Worm (Caenorhabditis elegans): Measurements from ENCODE around the gene cpf-1.

Gene cpf-1

DNA sequence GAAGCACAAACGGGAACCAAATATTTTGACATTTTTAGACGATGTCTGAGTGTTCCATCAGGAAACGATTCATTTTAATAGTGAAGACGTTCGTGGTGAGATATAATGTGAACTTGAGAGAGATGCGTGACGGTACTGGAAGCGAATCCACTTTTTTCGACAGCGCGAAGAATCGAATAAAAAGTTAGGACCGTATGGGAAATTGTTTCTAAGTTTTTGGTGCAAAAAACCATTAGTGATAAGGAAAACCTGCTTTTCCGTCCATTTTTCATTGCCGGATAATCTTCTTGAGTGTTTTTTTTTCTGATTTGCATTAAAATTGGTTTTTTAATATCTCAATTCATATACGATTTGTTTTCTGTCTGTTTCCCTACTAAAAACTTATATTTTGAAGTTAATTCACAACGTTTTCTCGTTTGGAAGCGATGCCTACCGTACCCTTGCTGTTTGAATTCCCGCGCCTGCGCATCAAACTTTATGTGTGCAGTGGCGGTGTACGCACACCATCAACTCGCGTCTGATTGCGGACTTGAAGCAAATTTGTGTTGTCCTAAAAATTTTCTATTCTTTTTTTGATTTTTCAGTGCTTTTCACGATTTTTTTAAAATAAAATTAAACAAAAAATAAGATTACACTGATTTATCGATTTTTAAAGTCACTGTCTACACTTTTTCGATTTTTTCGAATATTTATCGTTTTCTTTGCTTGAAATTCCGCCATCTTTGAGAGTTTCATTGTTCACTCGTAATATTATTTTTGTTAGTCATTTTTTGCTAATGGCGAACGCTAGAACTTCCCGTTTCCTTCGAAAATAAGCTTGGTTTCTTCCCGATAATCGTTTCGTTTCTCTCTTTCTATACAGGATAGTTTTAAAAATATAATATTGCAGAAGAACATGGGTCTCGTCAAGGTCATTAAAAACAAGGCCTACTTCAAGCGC is 32.9 kb downstream of the cpf-1 start, which contains the start of the genes col-38 and rpl-5 (continued):
- TF ChIP-seq nhr-120 (GFP tag; IDR thresholded peaks at IDR 0.05) = no peak
- TF ChIP-seq hmg-20 (GFP tag; IDR thresholded peaks at IDR 0.05) = no peak
- peak; percentile 83 for TF ChIP-seq pbrm-1 (GFP tag; IDR thresholded peaks at IDR 0.05)
- TF ChIP-seq attf-6 (GFP tag; IDR thresholded peaks at IDR 0.05) = no peak
- TF ChIP-seq snpc-1.1 (tag; optimal IDR thresholded peaks at IDR 0.05; ENCODE audit: insufficient read depth) = peak; percentile 69
- peak; percentile 96 for TF ChIP-seq F23B12.7 (tag; optimal IDR thresholded peaks at IDR 0.05; ENCODE audit: insufficient read depth)
- TF ChIP-seq ceh-91 (GFP tag; IDR thresholded peaks at IDR 0.05) = peak; percentile 72
- TF ChIP-seq nfyb-1 (GFP tag; IDR thresholded peaks at IDR 0.05) = 0 out of 2 replicates have a peak, but pooled peaks have one; percentile 59
- TF ChIP-seq ceh-27 (GFP tag; optimal IDR thresholded peaks at IDR 0.05) = peak; percentile 83
- TF ChIP-seq mcd-1 (GFP tag; IDR thresholded peaks at IDR 0.05) = peak; percentile 90
- no peak for TF ChIP-seq chd-7 (tag; optimal IDR thresholded peaks at IDR 0.05)
- TF ChIP-seq lir-1 (GFP tag; conservative IDR thresholded peaks at IDR 0.05) = no peak
- no peak for TF ChIP-seq bed-2 (GFP tag; IDR thresholded peaks at IDR 0.05)
- peak; percentile 83 for TF ChIP-seq dox-1 (GFP tag; IDR thresholded peaks at IDR 0.05)
- TF ChIP-seq efl-1 (GFP tag; optimal IDR thresholded peaks at IDR 0.05) = peak; percentile 88
- TF ChIP-seq F55B11.4 (tag; optimal IDR thresholded peaks at IDR 0.05; ENCODE audit: borderline replicate concordance, insufficient read depth) = no peak
- peak; percentile 69 to 83 for TF ChIP-seq let-607 (tag; optimal IDR thresholded peaks at IDR 0.05)
- peak; percentile 16 for TF ChIP-seq unc-130 (GFP tag; optimal IDR thresholded peaks at IDR 0.05)
- TF ChIP-seq gei-17 (GFP tag; optimal IDR thresholded peaks at IDR 0.05) = no peak
- TF ChIP-seq ccch-3 (GFP tag; optimal IDR thresholded peaks at IDR 0.05) = no peak
- peak; percentile 37 for TF ChIP-seq snpc-4 (GFP tag; optimal IDR thresholded peaks at IDR 0.05)
- TF ChIP-seq snpc-4 (tag; optimal IDR thresholded peaks at IDR 0.05) = peak; percentile 36 to 75 (median 56)
- TF ChIP-seq rpc-1 (optimal IDR thresholded peaks at IDR 0.05) = no peak
- no peak for TF ChIP-seq rpc-1 (tag; optimal IDR thresholded peaks at IDR 0.05)
- peak; percentile 56 for TF ChIP-seq athp-1 (tag; optimal IDR thresholded peaks at IDR 0.05)
- no peak for TF ChIP-seq B0261.1 (tag; optimal IDR thresholded peaks at IDR 0.05)
- no peak for TF ChIP-seq cebp-2 (GFP tag; IDR thresholded peaks at IDR 0.05)
- no peak for TF ChIP-seq C06A6.2 (GFP tag; conservative IDR thresholded peaks at IDR 0.05)
- TF ChIP-seq snpc-3.4 (tag; optimal IDR thresholded peaks at IDR 0.05) = peak; percentile 79
- no peak for TF ChIP-seq unc-62 (GFP tag; optimal IDR thresholded peaks at IDR 0.05)
- TF ChIP-seq madf-10 (tag; optimal IDR thresholded peaks at IDR 0.05) = peak; percentile 30
- TF ChIP-seq lsy-27 (tag; optimal IDR thresholded peaks at IDR 0.05; ENCODE audit: borderline replicate concordance, insufficient read depth) = no peak
- no peak for TF ChIP-seq F39B2.1 (GFP tag; IDR thresholded peaks at IDR 0.05)
- peak; percentile 31 for TF ChIP-seq nhr-90 (tag; optimal IDR thresholded peaks at IDR 0.05)
- no peak for TF ChIP-seq T26A5.8 (tag; optimal IDR thresholded peaks at IDR 0.05)
- no peak for TF ChIP-seq F57A8.1 (GFP tag; optimal IDR thresholded peaks at IDR 0.05)
- peak; percentile 91 for TF ChIP-seq snpc-1.3 (tag; optimal IDR thresholded peaks at IDR 0.05; ENCODE audit: insufficient read depth)
- TF ChIP-seq Y56A3A.18 (GFP tag; IDR thresholded peaks at IDR 0.05) = no peak
- TF ChIP-seq zfh-2 (GFP tag; conservative IDR thresholded peaks at IDR 0.05) = no peak
- peak; percentile 79 for TF ChIP-seq F33H1.4 (GFP tag; IDR thresholded peaks at IDR 0.05)
- TF ChIP-seq fkh-3 (tag; optimal IDR thresholded peaks at IDR 0.05) = no peak
- no peak for TF ChIP-seq egl-18 (GFP tag; IDR thresholded peaks at IDR 0.05)
- no peak for TF ChIP-seq lag-1 (GFP tag; IDR thresholded peaks at IDR 0.05)
- peak; percentile 57 for TF ChIP-seq pha-4 (tag; optimal IDR thresholded peaks at IDR 0.05)
- no peak for TF ChIP-seq ztf-6 (GFP tag; IDR thresholded peaks at IDR 0.05)
- TF ChIP-seq akir-1 (GFP tag; optimal IDR thresholded peaks at IDR 0.05) = no peak

Measured in whole organism, young adult.